Worm (Caenorhabditis elegans): ENCODE data around the gene pals-19.
A peak's percentile ranks its signal among the peaks of the same experiment; 100 is the strongest.

ce11 chrIII:1392763-1393162 is 9.0 kb upstream of the pals-19 start:
- TF ChIP-seq nhr-25 (tag; optimal IDR thresholded peaks at IDR 0.05; ENCODE audit: borderline replicate concordance, insufficient read depth), result no peak
- TF ChIP-seq ZK337.2 (GFP tag; IDR thresholded peaks at IDR 0.05), result no peak
- no peak for TF ChIP-seq snpc-1.2 (GFP tag; IDR thresholded peaks at IDR 0.05)
- no peak for TF ChIP-seq F49E8.2 (tag; optimal IDR thresholded peaks at IDR 0.05; ENCODE audit: borderline replicate concordance)
- TF ChIP-seq pqm-1 (tag; optimal IDR thresholded peaks at IDR 0.05), result peak; percentile 84
- no peak for TF ChIP-seq pha-4 (GFP tag; IDR thresholded peaks at IDR 0.05)
- TF ChIP-seq pha-4 (tag; optimal IDR thresholded peaks at IDR 0.05), result no peak
- no peak for TF ChIP-seq arid-1 (GFP tag; conservative IDR thresholded peaks at IDR 0.05)
- no peak for TF ChIP-seq snpc-4 (tag; optimal IDR thresholded peaks at IDR 0.05)
- TF ChIP-seq ztf-7 (tag; optimal IDR thresholded peaks at IDR 0.05), result no peak
- TF ChIP-seq ceh-20 (GFP tag; IDR thresholded peaks at IDR 0.05), result no peak
- no peak for TF ChIP-seq mdt-29 (GFP tag; IDR thresholded peaks at IDR 0.05)
- no peak for TF ChIP-seq lin-39 (tag; optimal IDR thresholded peaks at IDR 0.05)
- TF ChIP-seq skn-1 (tag; optimal IDR thresholded peaks at IDR 0.05), result no peak
